Fruit fly (Drosophila melanogaster) whole organism, prepupa: ENCODE results near the gene Graf.
A peak's percentile ranks its signal among the peaks of the same experiment; 100 is the strongest.

Experiments
- CG10631 ChIP-seq: fragments of 200-800 bp; sonication (Bioruptor generic); optimal IDR thresholded peaks from 2 replicates; lab custom pipeline; 2016; ENCODE audit warnings: missing biosample characterization, missing genetic modification characterization
- CG10669 ChIP-seq: fragments of 200-800 bp; sonication (Bioruptor generic); optimal IDR thresholded peaks from 3 replicates; lab custom pipeline; 2018; ENCODE audit warnings: missing biosample characterization, mild to moderate bottlenecking, missing genetic modification characterization, moderate library complexity
- CG11294 ChIP-seq: fragments of 200-800 bp; sonication (Bioruptor generic); IDR thresholded peaks from 2 replicates; pipeline ENCODE4 v1.3.6; 2022; ENCODE audit warnings: missing biosample characterization, missing genetic modification characterization
- CG11762 ChIP-seq: fragments of 200-800 bp; sonication (Bioruptor generic); optimal IDR thresholded peaks from 3 replicates; lab custom pipeline; 2016; ENCODE audit warnings: missing biosample characterization, missing genetic modification characterization; ENCODE audit not compliant: insufficient read depth
- CG11902 ChIP-seq: fragments of 200-800 bp; sonication (Bioruptor generic); optimal IDR thresholded peaks from 3 replicates; lab custom pipeline; 2016; ENCODE audit warnings: missing biosample characterization, missing genetic modification characterization
- CG15336 ChIP-seq: fragments of 200-800 bp; sonication (Bioruptor generic); IDR thresholded peaks from 2 replicates; pipeline ENCODE4 v1.3.6; 2022; ENCODE audit warnings: missing biosample characterization, missing genetic modification characterization
- CG1621 ChIP-seq: fragments of 200-800 bp; sonication (Bioruptor generic); optimal IDR thresholded peaks from 3 replicates; lab custom pipeline; 2018; ENCODE audit warnings: missing biosample characterization, mild to moderate bottlenecking, missing genetic modification characterization
- CG16779 ChIP-seq: fragments of 200-800 bp; sonication (Bioruptor generic); optimal IDR thresholded peaks from 3 replicates; lab custom pipeline; 2017; ENCODE audit warnings: missing biosample characterization, mild to moderate bottlenecking, missing genetic modification characterization
- CG3032 ChIP-seq: fragments of 200-800 bp; optimal IDR thresholded peaks from 2 replicates; lab custom pipeline; 2019; ENCODE audit warnings: missing biosample characterization, mild to moderate bottlenecking, missing genetic modification characterization, moderate library complexity
- CG31627 ChIP-seq: fragments of 200-800 bp; sonication (Bioruptor generic); optimal IDR thresholded peaks from 3 replicates; lab custom pipeline; 2016; ENCODE audit warnings: missing biosample characterization, missing genetic modification characterization
- CG32006 ChIP-seq: fragments of 200-800 bp; sonication (Bioruptor generic); optimal IDR thresholded peaks from 3 replicates; lab custom pipeline; 2017; ENCODE audit warnings: missing biosample characterization, mild to moderate bottlenecking, missing genetic modification characterization
- CG3919 ChIP-seq: fragments of 200-800 bp; sonication (Bioruptor generic); optimal IDR thresholded peaks from 3 replicates; lab custom pipeline; 2016; ENCODE audit warnings: missing biosample characterization, missing genetic modification characterization
- CG6276 ChIP-seq: fragments of 200-800 bp; sonication (Bioruptor generic); optimal IDR thresholded peaks from 2 replicates; lab custom pipeline; 2017; ENCODE audit warnings: missing biosample characterization, mild to moderate bottlenecking, missing genetic modification characterization
- CG6792 ChIP-seq: fragments of 200-800 bp; sonication (Bioruptor generic); optimal IDR thresholded peaks from 3 replicates; lab custom pipeline; 2016; ENCODE audit warnings: missing biosample characterization, missing genetic modification characterization
- CG7368 ChIP-seq: fragments of 200-800 bp; sonication (Bioruptor generic); optimal IDR thresholded peaks from 3 replicates; lab custom pipeline; 2016; ENCODE audit warnings: missing biosample characterization, missing genetic modification characterization
- CG8119 ChIP-seq: fragments of 200-800 bp; sonication (Bioruptor generic); IDR thresholded peaks from 3 replicates; pipeline ENCODE4 v1.3.6; 2022; ENCODE audit warnings: missing biosample characterization, missing genetic modification characterization
- CG8319 ChIP-seq: fragments of 200-800 bp; sonication (Bioruptor generic); optimal IDR thresholded peaks from 3 replicates; lab custom pipeline; 2016; ENCODE audit warnings: missing biosample characterization, missing genetic modification characterization
- CG8632 ChIP-seq: fragments of 200-800 bp; sonication (Bioruptor generic); optimal IDR thresholded peaks from 3 replicates; lab custom pipeline; 2016; ENCODE audit warnings: missing biosample characterization, missing genetic modification characterization
- Eip78C ChIP-seq: fragments of 200-800 bp; sonication (Bioruptor generic); peaks from one replicate; lab custom pipeline; 2016; ENCODE audit warnings: missing biosample characterization, missing genetic modification characterization
- Eip93F ChIP-seq: fragments of 200-800 bp; sonication (Bioruptor generic); optimal IDR thresholded peaks from 2 replicates; lab custom pipeline; 2016; ENCODE audit warnings: missing biosample characterization, mild to moderate bottlenecking, missing genetic modification characterization
- Ets21C ChIP-seq: fragments of 200-800 bp; sonication (Bioruptor generic); optimal IDR thresholded peaks from 3 replicates; lab custom pipeline; 2016; ENCODE audit warnings: missing biosample characterization, missing genetic modification characterization
- Ets96B ChIP-seq: fragments of 200-800 bp; optimal IDR thresholded peaks from 2 replicates; lab custom pipeline; 2019; ENCODE audit warnings: missing biosample characterization, mild to moderate bottlenecking, missing genetic modification characterization, moderate library complexity
- Gug ChIP-seq: fragments of 200-800 bp; sonication (Bioruptor generic); IDR thresholded peaks from 2 replicates; pipeline ENCODE4 v1.3.6; 2022; ENCODE audit warnings: missing biosample characterization, missing genetic modification characterization
- Hr38 ChIP-seq: sonication (Bioruptor generic); optimal IDR thresholded peaks from 2 replicates; lab custom pipeline; 2016; ENCODE audit warnings: missing biosample characterization, missing genetic modification characterization
- Hr39 ChIP-seq: fragments of 200-800 bp; sonication (Bioruptor generic); optimal IDR thresholded peaks from 2 replicates; lab custom pipeline; 2016; ENCODE audit warnings: missing biosample characterization, missing genetic modification characterization
- Hr4 ChIP-seq: fragments of 200-800 bp; sonication (Bioruptor generic); optimal IDR thresholded peaks from 3 replicates; lab custom pipeline; 2016; ENCODE audit warnings: missing biosample characterization, missing genetic modification characterization
- Lpt ChIP-seq: fragments of 200-800 bp; sonication (Bioruptor generic); optimal IDR thresholded peaks from 3 replicates; lab custom pipeline; 2016; ENCODE audit warnings: missing biosample characterization, missing genetic modification characterization
- Met ChIP-seq: fragments of 200-800 bp; sonication (Bioruptor generic); optimal IDR thresholded peaks from 3 replicates; lab custom pipeline; 2016; ENCODE audit warnings: missing biosample characterization, missing genetic modification characterization
- OdsH ChIP-seq: fragments of 200-800 bp; sonication (Bioruptor generic); optimal IDR thresholded peaks from 3 replicates; lab custom pipeline; 2016; ENCODE audit warnings: missing biosample characterization, missing genetic modification characterization
- Smox ChIP-seq: fragments of 200-800 bp; sonication (Bioruptor generic); optimal IDR thresholded peaks from 3 replicates; lab custom pipeline; 2016; ENCODE audit warnings: missing biosample characterization, missing genetic modification characterization
- Sox102F ChIP-seq: fragments of 200-800 bp; sonication (Bioruptor generic); optimal IDR thresholded peaks from 2 replicates; lab custom pipeline; 2016; ENCODE audit warnings: missing biosample characterization, mild to moderate bottlenecking, missing genetic modification characterization
- Sox14 ChIP-seq: fragments of 200-800 bp; sonication (Bioruptor generic); optimal IDR thresholded peaks from 3 replicates; lab custom pipeline; 2016; ENCODE audit warnings: missing biosample characterization, missing genetic modification characterization
- Sox15 ChIP-seq: fragments of 200-800 bp; sonication (Bioruptor generic); optimal IDR thresholded peaks from 3 replicates; lab custom pipeline; 2016; ENCODE audit warnings: missing biosample characterization, missing genetic modification characterization
- achi ChIP-seq: fragments of 200-800 bp; sonication (Bioruptor generic); optimal IDR thresholded peaks from 3 replicates; lab custom pipeline; 2016; ENCODE audit warnings: missing biosample characterization, missing genetic modification characterization
- cyc ChIP-seq: fragments of 200-800 bp; sonication (Bioruptor generic); optimal IDR thresholded peaks from 3 replicates; lab custom pipeline; 2016; ENCODE audit warnings: missing biosample characterization, missing genetic modification characterization
- eg ChIP-seq: fragments of 200-800 bp; sonication (Bioruptor generic); IDR thresholded peaks from 3 replicates; pipeline ENCODE4 v1.3.6; 2022; ENCODE audit warnings: missing biosample characterization, missing genetic modification characterization
- esn ChIP-seq: fragments of 200-800 bp; sonication (Bioruptor generic); optimal IDR thresholded peaks from 2 replicates; lab custom pipeline; 2016; ENCODE audit warnings: missing biosample characterization, mild to moderate bottlenecking, missing genetic modification characterization, moderate library complexity
- fd59A ChIP-seq: fragments of 200-800 bp; sonication (Bioruptor generic); optimal IDR thresholded peaks from 2 replicates; lab custom pipeline; 2017; ENCODE audit warnings: missing biosample characterization, mild to moderate bottlenecking, missing genetic modification characterization, missing genetic modification reagents
- fd85E ChIP-seq: fragments of 200-800 bp; sonication (Bioruptor generic); optimal IDR thresholded peaks from 3 replicates; lab custom pipeline; 2016; ENCODE audit warnings: missing biosample characterization, missing genetic modification characterization
- fkh ChIP-seq: fragments of 200-800 bp; sonication (Bioruptor generic); optimal IDR thresholded peaks from 3 replicates; lab custom pipeline; 2017; ENCODE audit warnings: missing biosample characterization, mild to moderate bottlenecking, missing genetic modification characterization, moderate library complexity
- lz ChIP-seq: fragments of 200-800 bp; sonication (Bioruptor generic); optimal IDR thresholded peaks from 3 replicates; lab custom pipeline; 2016; ENCODE audit warnings: missing biosample characterization, missing genetic modification characterization
- pdm3 ChIP-seq: fragments of 200-800 bp; sonication (Bioruptor generic); optimal IDR thresholded peaks from 3 replicates; lab custom pipeline; 2016; ENCODE audit warnings: missing biosample characterization, missing genetic modification characterization
- ss ChIP-seq, 2 experiments: fragments of 200-800 bp; sonication (Bioruptor generic); optimal IDR thresholded peaks; 2 replicates in 1 of 2; 3 replicates in 1 of 2; lab custom pipeline; 2017 to 2018; ENCODE audit warnings: mild to moderate bottlenecking in 2 of 2, missing biosample characterization in 2 of 2, missing genetic modification characterization in 2 of 2, moderate library complexity in 1 of 2
- svp ChIP-seq: fragments of 200-800 bp; sonication (Bioruptor generic); peaks from one replicate; lab custom pipeline; 2016; ENCODE audit warnings: missing biosample characterization, missing genetic modification characterization
- topi ChIP-seq: fragments of 200-800 bp; sonication (Bioruptor generic); optimal IDR thresholded peaks from 3 replicates; lab custom pipeline; 2016; ENCODE audit warnings: missing biosample characterization, missing genetic modification characterization

Gene Graf

dm6 chrX:15738890-15739550 is 21.5 kb downstream of the Graf start, which contains the start of the genes CG11679 and CG8206 (continued):
- TF ChIP-seq CG6276 = no peak
- TF ChIP-seq CG10631 (GFP tag; lab: Kevin White, UChicago) = peak; percentile 26
- no peak for TF ChIP-seq CG8319 (GFP tag; lab: Kevin White, UChicago)
- TF ChIP-seq CG6792 (GFP tag; lab: Kevin White, UChicago) = peak; percentile 5
- TF ChIP-seq CG16779 (tag; lab: Kevin White, UChicago) = no peak
- no peak for TF ChIP-seq Sox102F (GFP tag; lab: Kevin White, UChicago)
- no peak for TF ChIP-seq ss (GFP tag; optimal IDR thresholded peaks at IDR 0.05; lab: Kevin White, UChicago)
- TF ChIP-seq CG15336 = 0 out of 2 replicates have a peak, but pooled peaks have one; percentile 23
- TF ChIP-seq fkh (GFP tag; lab: Kevin White, UChicago) = no peak
- no peak for TF ChIP-seq CG11902 (GFP tag; lab: Kevin White, UChicago)
- TF ChIP-seq Eip93F (GFP tag; lab: Kevin White, UChicago) = no peak
- peak; percentile 12 for TF ChIP-seq CG3919 (GFP tag; lab: Kevin White, UChicago)
- TF ChIP-seq CG8632 (GFP tag; lab: Kevin White, UChicago) = no peak
- no peak for TF ChIP-seq Lpt (GFP tag; lab: Kevin White, UChicago)
- peak; percentile 32 for TF ChIP-seq pdm3
- TF ChIP-seq CG7368 (GFP tag; lab: Kevin White, UChicago) = no peak
- TF ChIP-seq fd59A (GFP tag; lab: Kevin White, UChicago) = no peak
- no peak for TF ChIP-seq CG10669 (GFP tag; lab: Kevin White, UChicago)
- no peak for TF ChIP-seq CG1621
- peak; percentile 46 for TF ChIP-seq Hr39 (GFP tag; lab: Kevin White, UChicago)
- TF ChIP-seq, all 60 proteins: peak for 30

DNA sequence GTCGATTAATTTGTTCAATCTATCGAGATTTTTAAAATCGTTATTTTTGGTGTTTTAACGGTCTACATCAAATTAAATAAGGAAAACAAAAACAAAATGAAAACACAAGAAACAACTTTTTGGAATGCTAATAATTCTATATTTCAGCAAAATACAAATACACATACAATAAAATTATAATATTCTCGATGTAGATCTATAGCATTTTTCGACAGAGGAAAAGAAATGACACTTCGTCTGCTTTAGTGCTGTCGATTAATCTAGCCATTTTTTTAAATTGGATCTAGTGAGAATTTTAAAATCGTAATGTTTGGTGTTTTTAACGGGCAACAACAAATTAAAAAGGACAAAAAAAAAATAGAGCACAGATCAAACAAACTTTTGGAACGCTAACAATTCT is 23.4 kb downstream of the Graf start, which contains the start of gene Arp6:
TSS of gene Arp6 (minus strand) at position 11 of the 400 bp plus-strand sequence.
- TF ChIP-seq Eip78C (GFP tag; lab: Kevin White, UChicago) (peak; percentile 2), Smox (no peak), ss (GFP tag; optimal IDR thresholded peaks at IDR 0.05; lab: Kevin White, UChicago) (no peak)

DNA sequence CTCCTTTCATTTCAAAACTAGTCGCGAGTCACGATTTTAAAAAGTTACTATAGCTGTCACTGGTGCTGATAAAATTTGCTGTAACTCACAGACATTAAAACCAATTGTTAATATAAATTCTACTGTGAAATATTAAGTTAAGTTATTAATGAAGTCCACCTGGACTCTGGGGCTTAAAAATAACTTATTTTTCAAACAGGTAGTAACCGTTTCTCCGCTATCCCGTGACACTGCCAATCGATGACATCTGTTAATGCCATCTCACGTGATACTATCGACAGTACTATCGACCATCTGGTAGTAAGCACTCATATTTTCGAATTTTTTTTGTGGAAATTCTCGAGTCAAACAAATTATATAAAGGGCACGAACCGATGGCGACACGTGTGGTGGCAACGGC is 26.5 kb downstream of the Graf start, which contains the start of the genes CG12379 and MagR:
TSS of gene CG12379 (minus strand) at position 2 of the 400 bp plus-strand sequence.
TSS of gene MagR (plus strand) at position 276 of the 400 bp plus-strand sequence.
- TF ChIP-seq Smox = peak; percentile 36
- TF ChIP-seq CG11762 (GFP tag; lab: Kevin White, UChicago) = no peak
- TF ChIP-seq Lpt (GFP tag; lab: Kevin White, UChicago) = no peak
- TF ChIP-seq CG11294 (GFP tag; lab: Robert Waterston, UW) = no peak
- no peak for TF ChIP-seq CG8319 (GFP tag; lab: Kevin White, UChicago)
- peak; percentile 57 for TF ChIP-seq pdm3
- TF ChIP-seq eg (GFP tag; lab: Robert Waterston, UW) = 0 out of 3 replicates have a peak, but pooled peaks have one; percentile 33
- peak; percentile 32 for TF ChIP-seq CG10631 (GFP tag; lab: Kevin White, UChicago)
- peak; percentile 45 for TF ChIP-seq Ets21C
- TF ChIP-seq Hr39 (GFP tag; lab: Kevin White, UChicago) = peak; percentile 66
- TF ChIP-seq OdsH (GFP tag; lab: Kevin White, UChicago) = peak; percentile 37
- no peak for TF ChIP-seq CG6276
- TF ChIP-seq esn (GFP tag; lab: Kevin White, UChicago) = peak; percentile 66
- peak; percentile 84 for TF ChIP-seq svp
- TF ChIP-seq Sox14 (GFP tag; lab: Kevin White, UChicago) = peak; percentile 18
- TF ChIP-seq CG7368 (GFP tag; lab: Kevin White, UChicago) = no peak
- no peak for TF ChIP-seq CG6792 (GFP tag; lab: Kevin White, UChicago)
- peak; percentile 29 for TF ChIP-seq CG32006 (GFP tag; lab: Kevin White, UChicago)
- TF ChIP-seq Hr4 (GFP tag; lab: Kevin White, UChicago) = peak; percentile 25
- peak; percentile 69 for TF ChIP-seq CG31627 (GFP tag; lab: Kevin White, UChicago)
- TF ChIP-seq Hr38 = no peak
- TF ChIP-seq CG15336 = no peak
- TF ChIP-seq CG11902 (GFP tag; lab: Kevin White, UChicago) = peak; percentile 27
- TF ChIP-seq Eip78C (GFP tag; lab: Kevin White, UChicago) = peak; percentile 77
- peak; percentile 64 for TF ChIP-seq cyc (GFP tag; lab: Kevin White, UChicago)
- peak; percentile 64 for TF ChIP-seq Met (GFP tag; lab: Kevin White, UChicago)
- TF ChIP-seq fd85E (GFP tag; lab: Kevin White, UChicago) = no peak
- peak; percentile 33 for TF ChIP-seq fd59A (GFP tag; lab: Kevin White, UChicago)
- TF ChIP-seq topi (GFP tag; lab: Kevin White, UChicago) = peak; percentile 63
- TF ChIP-seq fkh (GFP tag; lab: Kevin White, UChicago) = no peak
- peak; percentile 50 for TF ChIP-seq achi
- TF ChIP-seq lz (GFP tag; lab: Kevin White, UChicago) = peak; percentile 70
- TF ChIP-seq CG8119 (GFP tag; lab: Robert Waterston, UW) = 0 out of 3 replicates have a peak, but pooled peaks have one; percentile 12
- peak; percentile 41 for TF ChIP-seq Ets96B (tag; lab: Kevin White, UChicago)
- TF ChIP-seq CG3032 (tag; lab: Kevin White, UChicago) = peak; percentile 62
- peak; percentile 8 for TF ChIP-seq Sox15 (GFP tag; lab: Kevin White, UChicago)
- TF ChIP-seq Gug (GFP tag; lab: Robert Waterston, UW) = peak; percentile 58
